Worm (Caenorhabditis elegans) whole organism, mixed stage, embryonic: ENCODE results near the gene ZK105.14.
"Not testable (repeated sequence)": the region's sequence is repeated elsewhere in the genome, so short reads cannot be mapped to it uniquely, and the experiment has no call there.

Experiments used
- bed-3 ChIP-seq: fragments of 200-800 bp; sonication (Bioruptor generic); optimal IDR thresholded peaks from 3 replicates; lab custom pipeline; 2018; ENCODE audit warnings: mild to moderate bottlenecking, missing genetic modification characterization, moderate library complexity, missing compliant biosample characterization
- blmp-1 ChIP-seq: fragments of 150-350 bp; optimal IDR thresholded peaks from 2 replicates; lab custom pipeline; 2014; ENCODE audit warnings: missing biosample characterization, missing genetic modification characterization
- ceh-39 ChIP-seq: fragments of 150-350 bp; optimal IDR thresholded peaks from 2 replicates; lab custom pipeline; 2014; ENCODE audit warnings: missing biosample characterization, missing genetic modification characterization
- ceh-83 ChIP-seq: fragments of 200-800 bp; sonication (Bioruptor generic); optimal IDR thresholded peaks from 2 replicates; lab custom pipeline; 2018; ENCODE audit warnings: mild to moderate bottlenecking, missing genetic modification characterization, missing compliant biosample characterization
- ces-1 ChIP-seq: fragments of 150-350 bp; optimal IDR thresholded peaks from 2 replicates; lab custom pipeline; 2014; ENCODE audit warnings: missing biosample characterization, missing genetic modification reagents, missing genetic modification characterization
- cnd-1 ChIP-seq: fragments of 200-800 bp; sonication (Bioruptor generic); optimal IDR thresholded peaks from 2 replicates; lab custom pipeline; 2018; ENCODE audit warnings: mild to moderate bottlenecking, missing genetic modification characterization, missing compliant biosample characterization
- drap-1 ChIP-seq: fragments of 200-800 bp; sonication (Bioruptor generic); optimal IDR thresholded peaks from 3 replicates; lab custom pipeline; 2018; ENCODE audit warnings: mild to moderate bottlenecking, missing genetic modification characterization, missing compliant biosample characterization
- elt-1 ChIP-seq: sonication (generic microtip); optimal IDR thresholded peaks from 2 replicates; lab custom pipeline; 2017; ENCODE audit warnings: missing genetic modification characterization, mild to moderate bottlenecking, missing compliant biosample characterization, antibody characterized with exemption, moderate library complexity, borderline replicate concordance; ENCODE audit not compliant: insufficient read depth
- elt-3 ChIP-seq: fragments of 150-350 bp; optimal IDR thresholded peaks from 2 replicates; lab custom pipeline; 2014; ENCODE audit warnings: missing biosample characterization, missing genetic modification characterization
- flh-1 ChIP-seq: fragments of 200-800 bp; sonication (Bioruptor generic); optimal IDR thresholded peaks from 2 replicates; lab custom pipeline; 2018; ENCODE audit warnings: mild to moderate bottlenecking, missing genetic modification characterization, moderate library complexity, missing compliant biosample characterization
- ham-2 ChIP-seq: fragments of 200-800 bp; sonication (Bioruptor generic); optimal IDR thresholded peaks from 2 replicates; lab custom pipeline; 2018; ENCODE audit warnings: mild to moderate bottlenecking, missing genetic modification characterization, missing compliant biosample characterization
- lin-13 ChIP-seq: fragments of 150-350 bp; optimal IDR thresholded peaks from 2 replicates; lab custom pipeline; 2014; ENCODE audit warnings: missing biosample characterization, missing genetic modification characterization
- lin-32 ChIP-seq: fragments of 200-800 bp; sonication (Bioruptor generic); optimal IDR thresholded peaks from 2 replicates; lab custom pipeline; 2018; ENCODE audit warnings: mild to moderate bottlenecking, missing genetic modification characterization, missing compliant biosample characterization
- lsy-2 ChIP-seq: fragments of 150-350 bp; optimal IDR thresholded peaks from 2 replicates; lab custom pipeline; 2014; ENCODE audit warnings: missing biosample characterization, missing genetic modification characterization
- mls-2 ChIP-seq: sonication (generic microtip); optimal IDR thresholded peaks from 2 replicates; lab custom pipeline; 2016; ENCODE audit warnings: mild to moderate bottlenecking, missing genetic modification characterization, moderate library complexity, missing compliant biosample characterization
- nhr-12 ChIP-seq: fragments of 150-350 bp; optimal IDR thresholded peaks from 2 replicates; lab custom pipeline; 2014; ENCODE audit warnings: missing biosample characterization, missing genetic modification characterization
- nhr-237 ChIP-seq: fragments of 150-350 bp; optimal IDR thresholded peaks from 2 replicates; lab custom pipeline; 2014; ENCODE audit warnings: missing biosample characterization, missing genetic modification characterization
- nhr-28 ChIP-seq: fragments of 150-350 bp; optimal IDR thresholded peaks from 2 replicates; lab custom pipeline; 2014; ENCODE audit warnings: missing biosample characterization, missing genetic modification characterization
- nhr-76 ChIP-seq: sonication (generic microtip); optimal IDR thresholded peaks from 2 replicates; lab custom pipeline; 2017; ENCODE audit warnings: missing biosample characterization, missing genetic modification characterization
- pha-4 ChIP-seq: fragments of 150-350 bp; optimal IDR thresholded peaks from 2 replicates; lab custom pipeline; 2018; ENCODE audit warnings: missing biosample characterization, missing genetic modification reagents, missing genetic modification characterization
- sem-2 ChIP-seq: fragments of 200-800 bp; sonication (Bioruptor generic); optimal IDR thresholded peaks from 2 replicates; lab custom pipeline; 2018; ENCODE audit warnings: mild to moderate bottlenecking, missing genetic modification characterization, missing compliant biosample characterization
- snpc-4 ChIP-seq: fragments of 150-350 bp; optimal IDR thresholded peaks from 2 replicates; lab custom pipeline; 2014; ENCODE audit warnings: missing biosample characterization, missing genetic modification characterization
- sptf-1 ChIP-seq: sonication (generic microtip); optimal IDR thresholded peaks from 2 replicates; lab custom pipeline; 2017; ENCODE audit warnings: mild to moderate bottlenecking, missing genetic modification characterization, moderate library complexity, missing compliant biosample characterization
- unc-120 ChIP-seq: sonication (generic microtip); optimal IDR thresholded peaks from 2 replicates; lab custom pipeline; 2017; ENCODE audit warnings: missing genetic modification characterization, missing compliant biosample characterization; ENCODE audit not compliant: poor library complexity, severe bottlenecking
- unc-39 ChIP-seq: fragments of 150-350 bp; optimal IDR thresholded peaks from 2 replicates; lab custom pipeline; 2014; ENCODE audit warnings: missing biosample characterization, missing genetic modification characterization
- unc-62 ChIP-seq: fragments of 150-350 bp; optimal IDR thresholded peaks from 2 replicates; lab custom pipeline; 2014; ENCODE audit warnings: missing biosample characterization, missing genetic modification reagents, missing genetic modification characterization
- ztf-11 ChIP-seq: fragments of 150-350 bp; optimal IDR thresholded peaks from 2 replicates; lab custom pipeline; 2014; ENCODE audit warnings: missing biosample characterization, missing genetic modification characterization

ZK105.14 gene

ce11 chrV:7717629-7718028, 4.2 kb downstream of the ZK105.14 start, which contains the start of gene ZK105.5:
TSS of gene ZK105.5 (minus strand) at chrV:7717729.
- TF ChIP-seq unc-120 (tag; lab: Kevin White, UChicago) (no peak), sem-2 (GFP tag; lab: Kevin White, UChicago) (no peak), lin-32 (GFP tag; lab: Kevin White, UChicago) (no peak), nhr-28 (no peak), unc-39 (tag; lab: Kevin White, UChicago) (no peak), blmp-1 (tag; lab: Kevin White, UChicago) (no peak), nhr-237 (tag; lab: Kevin White, UChicago) (no peak), sptf-1 (no peak), drap-1 (GFP tag; lab: Kevin White, UChicago) (no peak), lin-13 (no peak), flh-1 (no peak), ces-1 (GFP tag; lab: Kevin White, UChicago) (no peak)

DNA sequence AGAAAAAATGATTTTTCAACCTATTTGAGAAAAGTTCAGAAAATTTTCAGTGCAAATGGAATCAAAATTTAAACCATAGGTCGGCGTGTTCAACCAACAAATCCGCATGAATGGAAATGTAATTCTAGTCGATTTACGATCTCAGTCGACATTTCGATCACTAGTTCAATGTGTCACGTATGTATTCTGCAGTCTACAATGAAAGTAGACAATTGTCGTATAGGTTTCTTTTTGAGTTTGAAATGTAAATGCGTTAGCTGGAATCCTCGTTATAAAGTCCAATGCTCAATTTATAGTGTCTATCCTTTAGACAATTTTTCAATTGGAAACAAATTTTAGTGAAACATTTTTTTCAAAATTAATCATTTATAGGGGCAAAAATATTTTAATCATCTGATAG, 5.8 kb downstream of the ZK105.14 start, which contains the start of gene ZK105.12:
Gene ZK105.12 (minus strand): TSS at position 101 of the 400 bp plus-strand sequence.
- TF ChIP-seq flh-1: no peak
- TF ChIP-seq ceh-83: no peak

- TF ChIP-seq sptf-1 (no peak), ham-2 (GFP tag; lab: Kevin White, UChicago) (no peak), lin-32 (GFP tag; lab: Kevin White, UChicago) (no peak), nhr-76 (tag; lab: Kevin White, UChicago) (no peak), nhr-28 (no peak)
These were observed 8.2 kb downstream of the ZK105.14 start, which contains the start of gene ZK105.1 for ce11 chrV:7713691-7714090. TSS of gene ZK105.1 (plus strand) at chrV:7713991.

- TF ChIP-seq unc-120 (tag; lab: Kevin White, UChicago) (no peak), cnd-1 (tag; lab: Kevin White, UChicago) (no peak), ces-1 (GFP tag; lab: Kevin White, UChicago) (no peak), snpc-4 (tag; lab: Kevin White, UChicago) (no peak), lin-32 (GFP tag; lab: Kevin White, UChicago) (no peak), bed-3 (GFP tag; lab: Kevin White, UChicago) (no peak), drap-1 (GFP tag; lab: Kevin White, UChicago) (no peak), elt-1 (tag; lab: Kevin White, UChicago) (no peak), nhr-76 (tag; lab: Kevin White, UChicago) (no peak), nhr-237 (tag; lab: Kevin White, UChicago) (no peak), nhr-28 (no peak), lsy-2 (no peak), pha-4 (tag; lab: Kevin White, UChicago) (no peak), unc-39 (tag; lab: Kevin White, UChicago) (no peak), ceh-39 (tag; lab: Kevin White, UChicago) (no peak), unc-62 (GFP tag; lab: Kevin White, UChicago) (no peak), mls-2 (tag; lab: Kevin White, UChicago) (no peak)
- TF ChIP-seq, all 35 proteins: peak for 0
These were observed 8.8 kb downstream of the ZK105.14 start, which contains the start of gene ZK105.13 for ce11 chrV:7713072-7713471. TSS of gene ZK105.13 (minus strand) at chrV:7713172.

- TF ChIP-seq lin-32 (GFP tag; lab: Kevin White, UChicago): no peak
- TF ChIP-seq elt-1 (tag; lab: Kevin White, UChicago): no peak
- no peak for TF ChIP-seq elt-3 (tag; lab: Kevin White, UChicago)
- TF ChIP-seq ham-2 (GFP tag; lab: Kevin White, UChicago): no peak
- no peak for TF ChIP-seq sem-2 (GFP tag; lab: Kevin White, UChicago)
- TF ChIP-seq unc-39 (tag; lab: Kevin White, UChicago): no peak
- TF ChIP-seq flh-1: no peak
- TF ChIP-seq ces-1 (GFP tag; lab: Kevin White, UChicago): no peak
- TF ChIP-seq mls-2 (tag; lab: Kevin White, UChicago): no peak
These were observed 13.3 kb downstream of the ZK105.14 start, which contains the start of gene ZK105.11 for ce11 chrV:7708525-7708924. TSS of gene ZK105.11 (minus strand) at chrV:7708625.

- no peak for TF ChIP-seq unc-62 (GFP tag; lab: Kevin White, UChicago)
These were observed 16.5 kb downstream of the ZK105.14 start, which contains the start of gene srw-3 for ce11 chrV:7705316-7705715. TSS of gene srw-3 (plus strand) at chrV:7705616.

- TF ChIP-seq ztf-11, nhr-12, nhr-237 (tag; lab: Kevin White, UChicago): not testable (repeated sequence)
These were observed 18.3 kb downstream of the ZK105.14 start, which contains the start of gene srsx-40 for ce11 chrV:7703536-7703935. TSS of gene srsx-40 (minus strand) at chrV:7703636.
